Worm (Caenorhabditis elegans): ENCODE measurements around the gene Y110A2AL.3.
"Not testable (repeated sequence)": the region's sequence is repeated elsewhere in the genome, so short reads cannot be mapped to it uniquely, and the experiment has no call there.

Gene Y110A2AL.3

DNA sequence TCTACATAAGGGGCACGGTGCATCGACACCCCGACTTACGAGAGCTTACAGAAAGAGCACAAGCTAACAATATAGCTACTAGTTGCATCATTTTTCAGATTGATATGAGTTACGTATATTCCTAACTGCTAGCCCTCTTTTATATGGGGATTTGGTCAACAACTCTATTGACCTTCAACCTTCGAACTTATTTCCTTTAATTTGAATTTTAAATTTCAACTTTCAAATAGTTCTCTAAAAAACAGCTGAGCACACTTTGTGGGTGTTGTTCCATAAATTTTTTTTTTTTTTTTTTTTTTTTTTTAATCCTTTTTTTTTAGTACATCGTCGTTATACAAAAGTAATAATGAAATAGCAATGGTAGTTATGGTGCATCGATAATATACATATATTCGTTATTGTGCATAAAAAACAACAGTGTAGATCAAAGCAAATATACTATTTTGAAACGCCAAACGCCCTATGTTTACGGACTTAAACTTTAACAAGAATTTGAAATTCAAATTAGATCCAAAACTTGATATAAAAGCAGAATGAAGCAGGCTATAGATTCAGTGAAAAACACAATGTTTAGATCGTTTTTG lies at the start of gene Y110A2AL.3, which contains the start of gene Y110A2AL.9:
Y110A2AL.3 (plus strand) TSS at position 534 of the 584 bp plus-strand sequence.
Y110A2AL.9 (minus strand) TSS at position 101 of the 584 bp plus-strand sequence.
- no peak for TF ChIP-seq unc-62 (GFP tag; optimal IDR thresholded peaks at IDR 0.05)

DNA sequence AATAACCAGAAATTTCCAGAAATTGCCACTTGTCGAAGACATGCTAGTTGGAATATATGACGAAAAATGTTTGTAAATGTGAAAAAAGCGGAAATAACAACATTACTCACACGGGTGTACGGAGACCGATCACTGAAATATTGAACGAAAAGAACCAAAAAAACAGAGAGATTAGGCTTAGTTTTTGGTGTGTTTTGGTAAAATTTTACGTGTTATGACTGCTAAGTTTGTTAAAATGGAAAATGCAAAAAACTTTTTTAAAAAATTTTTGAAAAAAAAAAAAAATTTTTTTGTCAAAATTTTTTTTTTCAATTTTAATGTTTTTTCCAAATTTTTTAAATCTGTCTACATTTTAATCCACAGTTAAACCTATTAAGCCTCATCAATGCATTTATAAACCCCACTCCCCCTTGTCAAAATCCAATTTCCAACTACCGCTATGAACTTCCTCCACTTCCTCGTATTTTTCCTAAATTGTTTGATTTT lies 44.4 kb upstream of the Y110A2AL.3 start, which contains the start of the genes fut-4 and K12H6.10:
fut-4 (minus strand) TSS at position 101 of the 486 bp plus-strand sequence.
K12H6.10 (plus strand) TSS at position 436 of the 486 bp plus-strand sequence.
- TF ChIP-seq unc-62 (GFP tag; optimal IDR thresholded peaks at IDR 0.05), result no peak

DNA sequence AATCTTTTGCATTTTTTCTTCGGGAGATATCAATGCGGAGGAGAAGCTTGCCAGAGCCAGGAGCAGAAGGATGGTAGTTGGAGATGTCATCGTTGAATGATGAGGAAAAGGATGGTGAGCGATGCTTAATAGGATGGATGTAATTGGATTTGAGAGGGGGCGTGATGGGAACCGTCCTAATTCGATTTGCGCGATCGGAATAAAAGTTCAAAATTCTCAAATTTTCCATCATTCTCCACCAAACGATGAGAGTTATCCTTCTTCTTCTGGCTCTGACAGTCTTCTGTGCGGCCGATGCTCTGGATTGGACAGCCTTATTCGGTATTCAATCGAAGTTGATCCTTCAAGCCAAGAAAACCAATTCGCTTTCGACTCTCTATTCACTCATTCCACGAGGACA lies 42.7 kb upstream of the Y110A2AL.3 start, which contains the start of the genes K12H6.4 and K12H6.9:
K12H6.4 (minus strand) TSS at position 101 of the 400 bp plus-strand sequence.
K12H6.9 (plus strand) TSS at position 236 of the 400 bp plus-strand sequence.
- TF ChIP-seq unc-62 (GFP tag; optimal IDR thresholded peaks at IDR 0.05), result no peak

DNA sequence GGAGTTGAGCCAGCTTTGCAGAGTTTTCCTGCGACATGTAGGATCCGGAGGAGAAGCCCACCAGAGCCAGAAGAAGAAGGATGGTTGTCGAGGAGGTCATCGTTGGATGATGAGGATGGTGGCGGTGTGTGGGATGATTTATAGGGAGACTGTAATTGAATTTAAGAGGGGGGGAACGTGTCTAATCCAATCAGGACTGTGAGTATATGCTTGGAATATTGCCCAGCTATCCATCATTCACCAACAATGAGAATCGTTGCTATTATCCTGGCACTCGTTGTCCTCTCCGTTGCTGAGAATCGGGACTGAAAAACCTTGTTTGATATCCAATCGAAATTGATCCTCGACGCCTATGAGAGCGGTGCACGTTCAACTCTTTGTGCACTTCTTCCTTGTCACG lies 40.8 kb upstream of the Y110A2AL.3 start, which contains the start of gene K12H6.5:
K12H6.5 (minus strand) TSS at position 101 of the 400 bp plus-strand sequence.
- no peak for TF ChIP-seq unc-62 (GFP tag; optimal IDR thresholded peaks at IDR 0.05)

DNA sequence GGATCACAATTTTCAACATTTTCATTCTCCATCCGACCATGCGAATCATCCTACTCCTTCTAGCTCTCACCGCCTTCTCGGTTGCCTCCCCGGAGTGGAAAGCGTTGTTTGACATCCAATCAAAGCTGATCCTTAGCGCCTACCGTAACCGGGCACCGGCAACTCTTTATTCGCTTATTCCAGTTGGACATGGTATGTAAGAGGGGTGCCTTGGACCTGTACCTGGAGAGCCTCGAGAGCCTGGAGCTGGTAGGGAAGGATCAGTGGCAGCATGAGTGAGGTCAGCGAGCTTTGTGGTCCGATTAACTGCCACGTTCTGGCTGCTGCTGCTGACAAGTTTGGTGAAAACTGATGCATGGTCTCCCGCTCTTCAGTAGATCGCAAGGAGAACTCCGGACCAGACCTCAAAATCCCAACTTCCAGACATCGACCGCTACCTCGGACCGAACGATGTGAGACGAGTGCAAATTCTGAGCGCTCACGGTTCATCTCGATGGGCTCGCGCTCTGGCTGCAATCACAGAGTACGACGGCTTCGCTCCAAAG lies 38.9 kb upstream of the Y110A2AL.3 start, which contains the start of gene K12H6.8:
K12H6.8 (plus strand) TSS at position 38 of the 545 bp plus-strand sequence.
- TF ChIP-seq unc-62 (GFP tag; optimal IDR thresholded peaks at IDR 0.05), result no peak

DNA sequence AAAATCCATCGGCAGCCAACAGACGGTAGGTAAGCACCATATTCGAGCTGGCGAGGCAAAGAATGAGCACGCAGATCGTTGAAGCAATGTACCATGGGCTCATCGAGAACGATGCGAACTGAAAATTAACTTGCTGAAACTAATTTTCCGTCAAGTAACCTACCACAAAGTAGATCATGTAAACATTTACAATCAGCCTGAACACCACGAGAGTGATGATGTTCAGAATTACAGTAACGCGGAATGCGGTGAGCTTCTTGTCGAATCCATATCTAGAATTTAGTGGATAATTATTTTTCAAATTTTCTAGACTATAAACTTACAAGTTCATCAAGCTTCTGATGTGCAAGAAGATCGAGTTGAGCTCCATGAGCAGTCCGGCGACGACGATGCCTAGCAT lies 37.4 kb upstream of the Y110A2AL.3 start:
- TF ChIP-seq unc-62 (GFP tag; optimal IDR thresholded peaks at IDR 0.05), result no peak

DNA sequence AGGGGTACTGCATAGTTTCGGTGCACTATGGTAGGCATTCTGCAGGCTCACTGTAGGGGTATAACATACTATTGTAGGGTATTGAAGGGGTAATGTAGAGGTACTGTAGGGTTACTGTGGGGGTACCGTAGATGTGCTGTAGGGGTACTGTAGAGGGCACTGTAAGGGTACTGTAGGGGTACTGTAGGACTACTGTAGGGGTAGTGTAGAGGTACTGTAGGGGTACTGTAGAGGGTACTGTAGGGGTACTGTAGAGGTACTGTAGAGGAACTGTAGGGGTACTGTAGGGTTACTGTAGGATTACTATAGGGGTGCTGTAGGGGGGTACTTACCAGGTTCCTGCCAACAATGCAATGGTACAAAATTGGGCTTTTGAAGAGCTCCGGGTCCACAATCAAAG lies 36.7 kb upstream of the Y110A2AL.3 start:
- TF ChIP-seq unc-62 (GFP tag; optimal IDR thresholded peaks at IDR 0.05), result no peak

DNA sequence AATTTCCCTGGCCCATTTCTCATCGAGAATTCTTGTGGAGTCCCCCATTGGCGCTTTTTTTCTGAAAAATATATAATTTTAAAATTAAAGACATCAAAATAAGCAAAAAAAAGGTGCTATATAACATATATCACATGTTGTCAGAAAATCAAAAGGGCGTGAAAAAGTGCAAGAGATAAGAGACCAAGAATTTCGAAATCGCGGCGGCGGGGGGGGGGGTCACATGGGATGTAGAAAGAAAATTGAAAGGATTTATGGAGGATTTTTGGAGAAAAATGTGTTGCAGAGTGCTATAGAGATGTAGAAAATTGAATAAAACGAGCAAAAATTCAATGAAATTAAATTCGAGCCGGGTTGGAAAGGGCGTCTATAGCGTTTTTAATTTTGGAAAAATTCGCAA lies 35.7 kb upstream of the Y110A2AL.3 start, which contains the start of gene K12H6.6:
K12H6.6 (minus strand) TSS at position 61 of the 400 bp plus-strand sequence.
- no peak for TF ChIP-seq unc-62 (GFP tag; optimal IDR thresholded peaks at IDR 0.05)

DNA sequence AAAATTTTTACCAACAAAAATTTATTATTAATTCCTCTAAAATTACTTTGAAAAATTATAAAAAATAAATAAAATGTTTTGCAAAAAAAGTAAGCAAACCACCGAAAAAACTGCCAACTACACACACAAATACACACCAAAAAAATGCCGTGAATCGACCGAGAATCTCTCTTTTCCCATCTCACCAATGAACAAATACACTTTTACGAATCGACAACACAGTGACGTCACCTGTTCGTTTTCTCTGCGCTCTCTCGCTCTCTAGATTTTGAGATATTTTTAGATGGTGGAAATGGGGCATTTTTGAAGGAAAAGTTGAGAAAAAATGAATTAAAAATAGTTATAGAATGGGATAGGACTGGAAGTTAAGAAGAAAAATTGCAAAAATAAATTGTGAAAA lies 34.8 kb upstream of the Y110A2AL.3 start:
- TF ChIP-seq unc-62 (GFP tag; optimal IDR thresholded peaks at IDR 0.05), result no peak

DNA sequence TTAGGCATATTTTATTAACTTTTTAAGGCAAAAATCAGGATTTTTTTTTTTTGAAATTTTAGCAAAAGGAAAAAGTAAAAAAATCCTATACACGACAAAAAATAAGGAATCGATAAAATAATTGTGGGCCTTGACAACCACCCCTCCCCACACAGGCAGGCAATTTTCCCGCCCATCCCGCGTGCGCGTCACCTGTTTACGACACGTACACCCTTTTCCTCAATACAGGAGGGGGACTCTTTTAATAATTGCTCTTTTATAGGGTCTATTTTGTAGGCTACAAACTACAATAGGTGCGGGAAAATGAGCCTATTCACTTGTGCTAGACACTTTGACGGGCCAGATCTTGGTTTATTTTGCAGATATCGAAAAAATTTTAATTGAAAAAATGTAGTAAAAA lies 34.3 kb upstream of the Y110A2AL.3 start:
- no peak for TF ChIP-seq unc-62 (GFP tag; optimal IDR thresholded peaks at IDR 0.05)

DNA sequence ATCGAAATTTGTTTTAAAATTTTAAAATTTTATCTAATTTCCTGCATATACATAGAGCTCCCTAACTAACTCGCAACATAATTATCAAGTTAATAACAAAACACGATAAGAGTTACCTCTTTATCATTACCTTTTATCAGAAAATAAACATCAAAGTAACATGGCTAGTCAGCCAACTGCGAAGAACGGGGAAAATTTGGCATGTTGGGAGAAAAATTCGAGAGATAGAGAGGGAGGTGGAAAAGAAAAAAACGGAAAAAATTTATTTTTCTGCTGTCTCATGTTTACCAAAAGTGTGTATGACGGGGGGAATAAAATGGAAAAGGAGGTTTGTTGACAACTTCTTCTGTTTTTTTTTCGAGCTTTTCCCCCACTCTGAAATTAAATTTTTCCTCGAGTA lies 32.8 kb upstream of the Y110A2AL.3 start:
- TF ChIP-seq unc-62 (GFP tag; optimal IDR thresholded peaks at IDR 0.05), result no peak

DNA sequence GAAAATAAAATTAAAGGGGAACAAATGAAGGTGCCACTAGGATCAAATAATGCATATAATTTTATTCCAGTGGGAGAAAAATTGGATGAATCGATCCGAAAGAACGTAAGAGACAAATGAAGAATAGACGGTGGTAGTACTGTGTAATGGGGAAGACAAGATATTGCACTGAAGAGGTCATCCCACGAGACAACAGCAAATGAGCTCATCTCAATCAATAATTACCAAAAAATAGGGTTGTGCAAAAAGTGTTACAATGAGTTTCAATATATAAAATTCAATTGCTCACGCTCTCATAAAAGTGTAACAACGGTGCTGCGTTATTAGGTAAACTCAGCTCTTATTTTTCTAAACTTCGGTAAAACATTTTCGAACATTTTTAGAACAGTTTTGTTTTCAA lies 30.0 kb upstream of the Y110A2AL.3 start, which contains the start of gene K12H6.7:
K12H6.7 (minus strand) TSS at position 101 of the 400 bp plus-strand sequence.
- no peak for TF ChIP-seq unc-62 (GFP tag; optimal IDR thresholded peaks at IDR 0.05)

DNA sequence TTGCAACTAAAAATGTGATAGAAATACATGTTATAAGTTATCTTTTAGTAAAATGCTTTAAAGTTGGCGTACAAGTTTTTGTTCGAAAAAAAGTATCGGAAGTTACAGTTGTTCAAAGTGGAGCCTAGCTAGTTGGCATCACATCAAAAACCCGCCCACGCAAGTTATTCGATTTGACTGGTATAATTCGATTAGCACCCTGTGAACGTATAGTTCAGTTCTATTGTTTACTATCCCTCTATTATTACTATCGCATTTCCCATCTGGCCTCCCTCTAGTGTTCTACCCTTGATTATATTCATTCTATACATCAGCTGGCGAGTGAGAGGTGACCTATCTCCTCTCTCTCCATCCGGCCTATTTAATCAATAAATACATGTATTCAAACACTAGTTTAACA lies 27.9 kb upstream of the Y110A2AL.3 start, which contains the start of gene Y110A2AL.4:
Y110A2AL.4 (plus strand) TSS at position 301 of the 400 bp plus-strand sequence.
- TF ChIP-seq unc-62 (GFP tag; optimal IDR thresholded peaks at IDR 0.05), result not testable (repeated sequence)

DNA sequence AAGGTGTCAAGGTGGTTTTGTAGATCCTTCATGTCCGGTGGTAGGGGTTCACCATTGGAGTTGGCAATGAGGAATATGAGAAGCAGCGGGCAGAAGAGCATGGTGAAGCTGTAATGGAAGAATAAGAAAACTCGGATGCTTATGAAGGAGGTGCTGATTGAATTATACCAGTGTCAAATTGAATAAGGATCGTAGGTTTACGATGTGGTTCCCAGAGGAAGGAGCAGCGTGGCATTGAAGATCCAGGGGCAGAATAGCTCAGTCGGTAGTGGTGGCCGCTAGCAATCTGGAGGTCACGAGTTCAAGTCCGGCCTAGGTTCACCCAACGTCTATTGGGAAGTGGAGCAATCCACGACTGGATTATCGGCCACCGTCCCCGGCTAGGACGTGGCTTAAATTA lies 25.3 kb upstream of the Y110A2AL.3 start, which contains the start of gene Y110A2AL.6:
Y110A2AL.6 (minus strand) TSS at position 101 of the 400 bp plus-strand sequence.
- TF ChIP-seq unc-62 (GFP tag; optimal IDR thresholded peaks at IDR 0.05), result no peak

DNA sequence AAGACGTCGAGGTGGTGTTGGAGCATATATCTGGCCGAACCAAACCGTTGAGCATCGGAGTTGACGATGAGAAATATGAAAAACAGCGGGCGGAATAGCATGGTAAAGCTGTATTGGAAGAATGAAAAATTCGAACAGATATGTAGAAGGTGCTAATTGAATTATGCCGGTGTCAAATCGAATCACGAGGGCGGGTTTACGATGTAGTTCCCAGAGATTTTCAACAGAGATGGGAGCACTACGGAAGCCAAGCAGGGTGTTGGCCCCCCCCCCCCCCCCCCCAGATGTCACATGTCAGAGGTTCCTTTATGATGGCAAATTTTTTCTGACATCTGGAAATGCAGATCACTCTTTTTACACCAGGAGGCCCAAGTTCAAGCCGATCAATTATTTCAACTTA lies 23.8 kb upstream of the Y110A2AL.3 start, which contains the start of gene Y110A2AL.7:
Y110A2AL.7 (minus strand) TSS at position 101 of the 400 bp plus-strand sequence.
- TF ChIP-seq unc-62 (GFP tag; optimal IDR thresholded peaks at IDR 0.05), result no peak

DNA sequence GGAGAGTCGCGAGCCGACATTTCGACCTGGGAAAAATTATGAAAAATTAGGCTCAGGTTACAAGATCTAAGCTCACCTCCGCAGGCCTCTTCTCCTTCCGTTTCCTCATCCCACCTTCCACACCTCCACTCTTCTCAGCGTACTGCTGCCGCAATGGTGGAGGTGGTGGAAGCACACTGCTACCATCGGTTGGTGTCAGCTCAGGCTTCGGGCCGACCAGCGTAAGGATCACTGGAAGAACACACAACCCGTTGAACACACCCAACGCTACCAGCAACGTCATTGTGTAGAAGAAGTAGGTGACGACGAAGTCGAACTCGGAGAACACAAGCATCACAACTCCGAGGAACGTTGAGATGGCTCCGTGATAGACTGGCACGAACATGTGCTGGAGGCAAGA lies 21.2 kb upstream of the Y110A2AL.3 start:
- TF ChIP-seq unc-62 (GFP tag; optimal IDR thresholded peaks at IDR 0.05), result no peak

Data from whole organism, dauer.